Worm (Caenorhabditis elegans) whole organism, L4 larva: ENCODE results near the gene ceh-58.

Source experiments
- F37D6.2 ChIP-seq: sonication (generic microtip); optimal IDR thresholded peaks from 2 replicates; lab custom pipeline; 2016; ENCODE audit warnings: mild to moderate bottlenecking, missing genetic modification characterization, missing compliant biosample characterization
- T26A8.4 ChIP-seq: fragments of 200-800 bp; sonication (Bioruptor generic); IDR thresholded peaks from 2 replicates; pipeline ENCODE4 v1.3.6; 2022; ENCODE audit warnings: missing genetic modification characterization, missing compliant biosample characterization
- Y105C5A.15 ChIP-seq: fragments of 200-800 bp; sonication (Bioruptor generic); IDR thresholded peaks from 2 replicates; pipeline ENCODE4 v1.3.6; 2022; ENCODE audit warnings: missing genetic modification characterization, missing compliant biosample characterization
- ZK546.5 ChIP-seq, 2 experiments: sonication (generic microtip); optimal IDR thresholded peaks; 2 replicates each; lab custom pipeline; 2017; ENCODE audit warnings: missing biosample characterization in 2 of 2, missing genetic modification characterization in 2 of 2
- ama-1 ChIP-seq: fragments of 150-350 bp; optimal IDR thresholded peaks from 2 replicates; lab custom pipeline; 2014; ENCODE audit warnings: inconsistent platforms, mixed read lengths
- attf-4 ChIP-seq: sonication (generic microtip); optimal IDR thresholded peaks from 3 replicates; lab custom pipeline; 2017; ENCODE audit warnings: missing biosample characterization, missing genetic modification characterization
- ceh-20 ChIP-seq: fragments of 200-800 bp; sonication (Bioruptor generic); IDR thresholded peaks from 2 replicates; pipeline ENCODE4 v1.3.6; 2022; ENCODE audit warnings: missing genetic modification reagents, missing genetic modification characterization, missing compliant biosample characterization
- ceh-44 ChIP-seq: fragments of 200-800 bp; sonication (Bioruptor generic); IDR thresholded peaks from 2 replicates; pipeline ENCODE4 v1.3.6; 2022; ENCODE audit warnings: missing genetic modification reagents, missing genetic modification characterization, missing compliant biosample characterization
- ceh-62 ChIP-seq: sonication (generic microtip); optimal IDR thresholded peaks from 2 replicates; lab custom pipeline; 2017; ENCODE audit warnings: missing biosample characterization, missing genetic modification characterization
- ceh-82 ChIP-seq: sonication (generic microtip); optimal IDR thresholded peaks from 2 replicates; lab custom pipeline; 2017; ENCODE audit warnings: missing biosample characterization, missing genetic modification characterization
- ces-1 ChIP-seq: fragments of 150-350 bp; sonication (generic microtip); optimal IDR thresholded peaks from 4 replicates; lab custom pipeline; 2014; ENCODE audit warnings: missing biosample characterization, missing genetic modification reagents, missing genetic modification characterization
- cey-2 ChIP-seq: sonication (generic microtip); optimal IDR thresholded peaks from 3 replicates; lab custom pipeline; 2017; ENCODE audit warnings: missing genetic modification characterization, mild to moderate bottlenecking, missing compliant biosample characterization, antibody characterized with exemption, borderline replicate concordance; ENCODE audit not compliant: insufficient read depth
- ctbp-1 ChIP-seq: fragments of 200-800 bp; sonication (Bioruptor generic); IDR thresholded peaks from 2 replicates; pipeline ENCODE4 v1.3.6; 2022; ENCODE audit warnings: missing genetic modification reagents, missing genetic modification characterization, missing compliant biosample characterization
- daf-16 ChIP-seq, 3 experiments: sonication (generic microtip); optimal IDR thresholded peaks; 2 replicates each; lab custom pipeline; 2016 to 2017; ENCODE audit warnings: missing genetic modification characterization in 3 of 3, missing genetic modification reagents in 3 of 3, mild to moderate bottlenecking in 2 of 3, missing compliant biosample characterization in 2 of 3, missing biosample characterization in 1 of 3, moderate library complexity in 1 of 3
- daf-8 ChIP-seq: fragments of 200-800 bp; sonication (Bioruptor generic); IDR thresholded peaks from 2 replicates; pipeline ENCODE4 v1.3.6; 2022; ENCODE audit warnings: missing genetic modification characterization, missing compliant biosample characterization
- dpl-1 ChIP-seq: fragments of 150-350 bp; optimal IDR thresholded peaks from 2 replicates; lab custom pipeline; 2014; ENCODE audit warnings: missing biosample characterization, missing genetic modification reagents, missing genetic modification characterization
- dve-1 ChIP-seq: sonication (generic microtip); optimal IDR thresholded peaks from 2 replicates; lab custom pipeline; 2017; ENCODE audit warnings: antibody characterized with exemption, mild to moderate bottlenecking, missing genetic modification characterization, missing compliant biosample characterization; ENCODE audit not compliant: insufficient read depth
- egl-43 ChIP-seq: fragments of 200-800 bp; sonication (Bioruptor generic); IDR thresholded peaks from 2 replicates; pipeline ENCODE4 v1.3.6; 2022; ENCODE audit warnings: missing genetic modification reagents, missing genetic modification characterization, missing compliant biosample characterization
- hif-1 ChIP-seq, 2 experiments: sonication (generic microtip); optimal IDR thresholded peaks; 2 replicates each; lab custom pipeline; 2016 to 2017; ENCODE audit warnings: missing compliant biosample characterization in 2 of 2, missing genetic modification characterization in 2 of 2, missing genetic modification reagents in 2 of 2, missing genotype in 2 of 2, mild to moderate bottlenecking in 1 of 2
- hlh-11 ChIP-seq: fragments of 200-800 bp; sonication (Bioruptor generic); optimal IDR thresholded peaks from 2 replicates; lab custom pipeline; 2018; ENCODE audit warnings: mild to moderate bottlenecking, missing genetic modification characterization, missing compliant biosample characterization
- hlh-30 ChIP-seq: sonication (generic microtip); optimal IDR thresholded peaks from 2 replicates; lab custom pipeline; 2017; ENCODE audit warnings: antibody characterized with exemption, mild to moderate bottlenecking, missing genetic modification characterization, missing compliant biosample characterization; ENCODE audit not compliant: insufficient read depth
- hmg-1.1 ChIP-seq: fragments of 200-800 bp; sonication (Bioruptor generic); IDR thresholded peaks from 2 replicates; pipeline ENCODE4 v1.3.6; 2022; ENCODE audit warnings: missing genetic modification reagents, missing genetic modification characterization, missing compliant biosample characterization
- jun-1 ChIP-seq: fragments of 150-350 bp; optimal IDR thresholded peaks from 2 replicates; lab custom pipeline; 2014; ENCODE audit warnings: missing biosample characterization, missing genetic modification reagents, missing genetic modification characterization
- lim-7 ChIP-seq: fragments of 200-800 bp; sonication (Bioruptor generic); IDR thresholded peaks from 2 replicates; pipeline ENCODE4 v1.3.6; 2022; ENCODE audit warnings: missing genetic modification characterization, missing compliant biosample characterization
- lin-13 ChIP-seq: fragments of 150-350 bp; optimal IDR thresholded peaks from 2 replicates; lab custom pipeline; 2014; ENCODE audit warnings: missing biosample characterization, missing genetic modification reagents, missing genetic modification characterization
- lsy-2 ChIP-seq, 2 experiments: fragments of 150-350 bp in 1 of 2; sonication (generic microtip) in 1 of 2; optimal IDR thresholded peaks; 2 replicates each; lab custom pipeline; 2014 to 2017; ENCODE audit warnings: missing biosample characterization in 2 of 2, missing genetic modification characterization in 2 of 2
- madf-5 ChIP-seq, 2 experiments: fragments of 200-800 bp; sonication (Bioruptor generic); IDR thresholded peaks; 2 replicates each; pipeline ENCODE4 v1.3.6; 2022; ENCODE audit warnings: missing compliant biosample characterization in 2 of 2, missing genetic modification characterization in 2 of 2
- madf-9 ChIP-seq: fragments of 200-800 bp; sonication (Bioruptor generic); conservative IDR thresholded peaks from 2 replicates; pipeline ENCODE4 v1.3.6; 2022; ENCODE audit warnings: missing genetic modification reagents, missing genetic modification characterization, missing compliant biosample characterization
- mdl-1 ChIP-seq, 2 experiments: fragments of 150-350 bp in 1 of 2; sonication (generic microtip) in 1 of 2; optimal IDR thresholded peaks; 2 replicates each; lab custom pipeline; 2014 to 2017; ENCODE audit warnings: missing biosample characterization in 2 of 2, missing genetic modification characterization in 2 of 2
- mep-1 ChIP-seq: fragments of 150-350 bp; sonication (generic microtip); optimal IDR thresholded peaks from 3 replicates; lab custom pipeline; 2014; ENCODE audit warnings: missing biosample characterization, missing genetic modification characterization
- mes-2 ChIP-seq: sonication (generic microtip); optimal IDR thresholded peaks from 2 replicates; lab custom pipeline; 2016; ENCODE audit warnings: missing genotype, mild to moderate bottlenecking, missing genetic modification characterization, missing compliant biosample characterization; ENCODE audit not compliant: poor library complexity, severe bottlenecking
- nhr-102 ChIP-seq: sonication (generic microtip); optimal IDR thresholded peaks from 2 replicates; lab custom pipeline; 2016; ENCODE audit warnings: mild to moderate bottlenecking, missing genetic modification characterization, moderate library complexity, missing compliant biosample characterization
- nhr-28 ChIP-seq: fragments of 150-350 bp; optimal IDR thresholded peaks from 2 replicates; lab custom pipeline; 2014; ENCODE audit warnings: missing biosample characterization, missing genetic modification characterization
- nhr-42 ChIP-seq: fragments of 200-800 bp; sonication (Bioruptor generic); IDR thresholded peaks from 2 replicates; pipeline ENCODE4 v1.3.6; 2022; ENCODE audit warnings: missing genetic modification characterization, missing compliant biosample characterization
- nhr-48 ChIP-seq: sonication (generic microtip); optimal IDR thresholded peaks from 2 replicates; lab custom pipeline; 2016; ENCODE audit warnings: mild to moderate bottlenecking, missing genetic modification characterization, missing compliant biosample characterization
- nhr-77 ChIP-seq: fragments of 150-350 bp; optimal IDR thresholded peaks from 2 replicates; lab custom pipeline; 2014; ENCODE audit warnings: missing biosample characterization, missing genetic modification characterization
- pha-4 ChIP-seq, 2 experiments: fragments of 150-350 bp in 1 of 2; fragments of 200-800 bp in 1 of 2; sonication (Bioruptor generic) in 1 of 2; IDR thresholded peaks in 1 of 2; optimal IDR thresholded peaks in 1 of 2; 2 replicates each; pipeline versions ENCODE4 v1.3.6 to Lab custom; 2014 to 2022; ENCODE audit warnings: missing genetic modification characterization in 2 of 2, missing genetic modification reagents in 2 of 2, missing biosample characterization in 1 of 2, missing compliant biosample characterization in 1 of 2
- php-3 ChIP-seq: fragments of 200-800 bp; sonication (Bioruptor generic); IDR thresholded peaks from 2 replicates; pipeline ENCODE4 v1.3.6; 2022; ENCODE audit warnings: missing genetic modification reagents, missing genetic modification characterization, missing compliant biosample characterization
- pqm-1 ChIP-seq: sonication (generic microtip); optimal IDR thresholded peaks from 2 replicates; lab custom pipeline; 2017; ENCODE audit warnings: missing biosample characterization, missing genetic modification characterization
- set-16 ChIP-seq: fragments of 200-800 bp; sonication (Bioruptor generic); IDR thresholded peaks from 2 replicates; pipeline ENCODE4 v1.3.6; 2022; ENCODE audit warnings: missing genetic modification reagents, missing genetic modification characterization, missing compliant biosample characterization
- skn-1 ChIP-seq: fragments of 150-350 bp; optimal IDR thresholded peaks from 2 replicates; lab custom pipeline; 2014; ENCODE audit warnings: missing biosample characterization, missing genetic modification characterization
- tra-1 ChIP-seq: fragments of 200-800 bp; sonication (Bioruptor generic); IDR thresholded peaks from 2 replicates; pipeline ENCODE4 v1.3.6; 2022; ENCODE audit warnings: missing genetic modification reagents, missing genetic modification characterization, missing compliant biosample characterization
- unc-39 ChIP-seq: sonication (generic microtip); optimal IDR thresholded peaks from 2 replicates; lab custom pipeline; 2017; ENCODE audit warnings: missing biosample characterization, missing genetic modification characterization
- unc-62 ChIP-seq, 3 experiments: fragments of 150-350 bp in 1 of 3; sonication (generic microtip); optimal IDR thresholded peaks in 2 of 3; peaks in 1 of 3; 1 replicate in 1 of 3; 2 replicates in 2 of 3; lab custom pipeline; 2014 to 2017; ENCODE audit warnings: missing biosample characterization in 3 of 3, missing genetic modification characterization in 3 of 3, missing genetic modification reagents in 3 of 3, missing genotype in 1 of 3
- vab-7 ChIP-seq: fragments of 200-800 bp; sonication (Bioruptor generic); IDR thresholded peaks from 2 replicates; pipeline ENCODE4 v1.3.6; 2022; ENCODE audit warnings: missing genetic modification reagents, missing genetic modification characterization, missing compliant biosample characterization

Gene ceh-58

ce11 chrII:10390250-10390821 lies 20.9 kb upstream of the ceh-58 start (continued):
- TF ChIP-seq nhr-42 (GFP tag; lab: Robert Waterston, UW) = no peak
- TF ChIP-seq madf-5 (GFP tag; IDR thresholded peaks at IDR 0.05; lab: Robert Waterston, UW) = no peak
- TF ChIP-seq hmg-1.1 (GFP tag; lab: Robert Waterston, UW) = no peak
- no peak for TF ChIP-seq ces-1
- no peak for TF ChIP-seq ceh-20
- TF ChIP-seq ama-1 = peak; percentile 16
- TF ChIP-seq nhr-48 = peak; percentile 56
- TF ChIP-seq dpl-1 (GFP tag; lab: Kevin White, UChicago) = peak; percentile 20
- peak; percentile 34 for TF ChIP-seq pqm-1 (tag; lab: Kevin White, UChicago)
- TF ChIP-seq F37D6.2 (tag; lab: Kevin White, UChicago) = no peak
- peak; percentile 54 for TF ChIP-seq lin-13 (GFP tag; lab: Kevin White, UChicago)
- no peak for TF ChIP-seq skn-1 (tag; lab: Kevin White, UChicago)
- no peak for TF ChIP-seq php-3
- TF ChIP-seq nhr-28 (tag; lab: Kevin White, UChicago) = peak; percentile 79
- 0 out of 2 replicates have a peak, but pooled peaks have one; percentile 16 for TF ChIP-seq madf-9 (GFP tag; lab: Robert Waterston, UW)
- TF ChIP-seq ceh-62 (tag; lab: Kevin White, UChicago) = no peak
- TF ChIP-seq pha-4 (GFP tag; IDR thresholded peaks at IDR 0.05; lab: Robert Waterston, UW) = no peak
- no peak for TF ChIP-seq pha-4 (tag; optimal IDR thresholded peaks at IDR 0.05; lab: Kevin White, UChicago)
- TF ChIP-seq vab-7 (GFP tag; lab: Robert Waterston, UW) = no peak
- no peak for TF ChIP-seq unc-39 (tag; lab: Kevin White, UChicago)
- TF ChIP-seq Y105C5A.15 (GFP tag; lab: Robert Waterston, UW) = no peak
- no peak for TF ChIP-seq egl-43 (GFP tag; lab: Robert Waterston, UW)
- TF ChIP-seq attf-4 (tag; lab: Kevin White, UChicago) = no peak

- 0 out of 2 replicates have a peak, but pooled peaks have one; percentile 15 for TF ChIP-seq madf-9 (GFP tag; lab: Robert Waterston, UW)
- peak in 1 of 2 experiments; percentile 69 for TF ChIP-seq mdl-1 (tag; optimal IDR thresholded peaks at IDR 0.05; lab: Kevin White, UChicago)
- TF ChIP-seq ceh-44 (GFP tag; lab: Robert Waterston, UW) = no peak
- TF ChIP-seq ZK546.5 (tag; optimal IDR thresholded peaks at IDR 0.05; lab: Kevin White, UChicago) = no peak
- TF ChIP-seq set-16 (GFP tag; lab: Robert Waterston, UW) = peak; percentile 26; the same call in 1 of the 2 replicates
- TF ChIP-seq lin-13 (GFP tag; lab: Kevin White, UChicago) = no peak
- TF ChIP-seq unc-62 (GFP tag; optimal IDR thresholded peaks at IDR 0.05 in 1 of 2; lab: Kevin White, UChicago) = no peak
- TF ChIP-seq unc-62 (tag; optimal IDR thresholded peaks at IDR 0.05; lab: Kevin White, UChicago) = no peak
- TF ChIP-seq lim-7 (GFP tag; lab: Robert Waterston, UW) = peak; percentile 11; the same call in 1 of the 2 replicates
- TF ChIP-seq ceh-82 (tag; lab: Kevin White, UChicago) = no peak
- peak; percentile 52 for TF ChIP-seq cey-2 (tag; lab: Kevin White, UChicago)
- peak; percentile 51 for TF ChIP-seq mes-2 (tag; lab: Kevin White, UChicago)
- TF ChIP-seq ctbp-1 (GFP tag; lab: Robert Waterston, UW) = peak; percentile 28; the same call in 1 of the 2 replicates
- TF ChIP-seq dve-1 = peak; percentile 79
- peak; percentile 53 for TF ChIP-seq nhr-102 (tag; lab: Kevin White, UChicago)
- TF ChIP-seq lsy-2 (tag; optimal IDR thresholded peaks at IDR 0.05; lab: Kevin White, UChicago) = peak in 1 of 2 experiments; percentile 48
- TF ChIP-seq ceh-20 = no peak
- TF ChIP-seq daf-16 (GFP tag; optimal IDR thresholded peaks at IDR 0.05; lab: Kevin White, UChicago) = peak in 1 of 2 experiments; percentile 34
- TF ChIP-seq daf-16 (tag; optimal IDR thresholded peaks at IDR 0.05; lab: Kevin White, UChicago) = peak; percentile 89
- TF ChIP-seq daf-8 = no peak
- TF ChIP-seq nhr-77 (tag; lab: Kevin White, UChicago) = peak; percentile 75
- peak; percentile 94 for TF ChIP-seq hlh-11 (tag; lab: Kevin White, UChicago)
- TF ChIP-seq hif-1 (tag; optimal IDR thresholded peaks at IDR 0.05; lab: Kevin White, UChicago) = peak; percentile 13 to 23
- peak; percentile 88 for TF ChIP-seq nhr-28 (tag; lab: Kevin White, UChicago)
- peak; percentile 75 for TF ChIP-seq nhr-48
- peak; percentile 87 for TF ChIP-seq tra-1 (GFP tag; lab: Robert Waterston, UW)
- TF ChIP-seq mep-1 (tag; lab: Kevin White, UChicago) = peak; percentile 45
- TF ChIP-seq hlh-30 = peak; percentile 81
- peak; percentile 67 for TF ChIP-seq T26A8.4 (GFP tag; lab: Robert Waterston, UW)
- TF ChIP-seq hmg-1.1 (GFP tag; lab: Robert Waterston, UW) = no peak
- TF ChIP-seq ces-1 = no peak
- peak; percentile 24; the same call in 1 of the 2 replicates for TF ChIP-seq pha-4 (GFP tag; IDR thresholded peaks at IDR 0.05; lab: Robert Waterston, UW)
- peak; percentile 15 for TF ChIP-seq pha-4 (tag; optimal IDR thresholded peaks at IDR 0.05; lab: Kevin White, UChicago)
- no peak for TF ChIP-seq jun-1
These were observed 20.4 kb upstream of the ceh-58 start for ce11 chrII:10389776-10390175.
